Worm (Caenorhabditis elegans) whole organism, L2 larva: ENCODE data around the gene C06H5.6.

Experiments
- F13H6.1 ChIP-seq: sonication (generic microtip); optimal IDR thresholded peaks from 2 replicates; lab custom pipeline; 2016; ENCODE audit warnings: missing genetic modification characterization, missing compliant biosample characterization
- R02D3.7 ChIP-seq: fragments of 150-350 bp; optimal IDR thresholded peaks from 2 replicates; lab custom pipeline; 2014; ENCODE audit warnings: missing biosample characterization, missing genetic modification characterization
- Y55F3AM.14 ChIP-seq: fragments of 200-800 bp; sonication (Bioruptor generic); optimal IDR thresholded peaks from 2 replicates; lab custom pipeline; 2018; ENCODE audit warnings: mild to moderate bottlenecking, missing genetic modification characterization, missing compliant biosample characterization
- alr-1 ChIP-seq: fragments of 150-350 bp; optimal IDR thresholded peaks from 2 replicates; lab custom pipeline; 2014; ENCODE audit warnings: missing biosample characterization, missing genetic modification characterization
- aly-2 ChIP-seq: fragments of 150-350 bp; optimal IDR thresholded peaks from 2 replicates; lab custom pipeline; 2014; ENCODE audit warnings: missing biosample characterization, missing genetic modification characterization
- blmp-1 ChIP-seq: sonication (generic microtip); optimal IDR thresholded peaks from 2 replicates; lab custom pipeline; 2017; ENCODE audit warnings: missing genetic modification characterization, mild to moderate bottlenecking, missing compliant biosample characterization, antibody characterized with exemption, moderate library complexity; ENCODE audit not compliant: insufficient read depth
- ceh-82 ChIP-seq: fragments of 150-350 bp; optimal IDR thresholded peaks from 2 replicates; lab custom pipeline; 2014; ENCODE audit warnings: missing biosample characterization, missing genetic modification characterization
- crh-2 ChIP-seq: sonication (generic microtip); optimal IDR thresholded peaks from 2 replicates; lab custom pipeline; 2017; ENCODE audit warnings: missing biosample characterization, missing genetic modification characterization
- dmd-4 ChIP-seq: sonication (generic microtip); optimal IDR thresholded peaks from 2 replicates; lab custom pipeline; 2017; ENCODE audit warnings: missing biosample characterization, missing genetic modification characterization
- egl-27 ChIP-seq: sonication (generic microtip); optimal IDR thresholded peaks from 3 replicates; lab custom pipeline; 2017; ENCODE audit warnings: missing biosample characterization, missing genetic modification reagents, missing genetic modification characterization
- elt-3 ChIP-seq: sonication (generic microtip); optimal IDR thresholded peaks from 2 replicates; lab custom pipeline; 2017; ENCODE audit warnings: missing biosample characterization, missing genetic modification characterization
- fos-1 ChIP-seq: fragments of 150-350 bp; optimal IDR thresholded peaks from 2 replicates; lab custom pipeline; 2014; ENCODE audit warnings: missing biosample characterization, missing genetic modification characterization
- gmeb-1 ChIP-seq: fragments of 150-350 bp; optimal IDR thresholded peaks from 2 replicates; lab custom pipeline; 2014; ENCODE audit warnings: missing biosample characterization, missing genetic modification characterization
- lin-13 ChIP-seq: fragments of 150-350 bp; optimal IDR thresholded peaks from 2 replicates; lab custom pipeline; 2014; ENCODE audit warnings: missing biosample characterization, missing genetic modification reagents, missing genetic modification characterization
- mab-5 ChIP-seq: fragments of 150-350 bp; optimal IDR thresholded peaks from 2 replicates; lab custom pipeline; 2014; ENCODE audit warnings: missing biosample characterization, missing genetic modification characterization
- mbf-1 ChIP-seq: sonication (generic microtip); optimal IDR thresholded peaks from 2 replicates; lab custom pipeline; 2017; ENCODE audit warnings: missing biosample characterization, missing genetic modification characterization
- nhr-10 ChIP-seq: sonication (generic microtip); optimal IDR thresholded peaks from 2 replicates; lab custom pipeline; 2017; ENCODE audit warnings: missing biosample characterization, missing genetic modification characterization
- nhr-11 ChIP-seq: fragments of 150-350 bp; optimal IDR thresholded peaks from 2 replicates; lab custom pipeline; 2014; ENCODE audit warnings: missing biosample characterization, missing genetic modification characterization
- nhr-12 ChIP-seq: fragments of 150-350 bp; optimal IDR thresholded peaks from 2 replicates; lab custom pipeline; 2014; ENCODE audit warnings: missing biosample characterization, missing genetic modification characterization
- nhr-129 ChIP-seq: fragments of 150-350 bp; optimal IDR thresholded peaks from 2 replicates; lab custom pipeline; 2014; ENCODE audit warnings: missing biosample characterization, missing genetic modification characterization
- nhr-21 ChIP-seq: fragments of 150-350 bp; optimal IDR thresholded peaks from 2 replicates; lab custom pipeline; 2014; ENCODE audit warnings: missing biosample characterization, missing genetic modification characterization
- nhr-23 ChIP-seq: fragments of 150-350 bp; optimal IDR thresholded peaks from 2 replicates; lab custom pipeline; 2014; ENCODE audit warnings: missing biosample characterization, missing genetic modification reagents, missing genetic modification characterization
- nhr-77 ChIP-seq: fragments of 150-350 bp; optimal IDR thresholded peaks from 2 replicates; lab custom pipeline; 2014; ENCODE audit warnings: missing biosample characterization, missing genetic modification characterization
- peb-1 ChIP-seq: fragments of 150-350 bp; optimal IDR thresholded peaks from 2 replicates; lab custom pipeline; 2014; ENCODE audit warnings: missing biosample characterization, missing genetic modification characterization
- sem-4 ChIP-seq: fragments of 150-350 bp; optimal IDR thresholded peaks from 2 replicates; lab custom pipeline; 2014; ENCODE audit warnings: missing biosample characterization, missing genetic modification reagents, missing genetic modification characterization
- skn-1 ChIP-seq: sonication (generic microtip); optimal IDR thresholded peaks from 2 replicates; lab custom pipeline; 2017; ENCODE audit warnings: missing biosample characterization, missing genetic modification characterization
- sma-3 ChIP-seq: sonication (generic microtip); optimal IDR thresholded peaks from 2 replicates; lab custom pipeline; 2016; ENCODE audit warnings: missing genetic modification reagents, missing genetic modification characterization, missing compliant biosample characterization
- sma-9 ChIP-seq, 2 experiments: fragments of 150-350 bp in 1 of 2; sonication (generic microtip) in 1 of 2; optimal IDR thresholded peaks; 2 replicates each; lab custom pipeline; 2014 to 2016; ENCODE audit warnings: missing genetic modification characterization in 2 of 2, mild to moderate bottlenecking in 1 of 2, missing biosample characterization in 1 of 2, missing compliant biosample characterization in 1 of 2, missing genetic modification reagents in 1 of 2, moderate library complexity in 1 of 2
- snpc-4 ChIP-seq: fragments of 150-350 bp; optimal IDR thresholded peaks from 2 replicates; lab custom pipeline; 2014; ENCODE audit warnings: missing biosample characterization, missing genetic modification characterization
- unc-39 ChIP-seq: fragments of 150-350 bp; optimal IDR thresholded peaks from 2 replicates; lab custom pipeline; 2014; ENCODE audit warnings: missing biosample characterization, missing genetic modification characterization
- unc-55 ChIP-seq: fragments of 150-350 bp; sonication (generic microtip); optimal IDR thresholded peaks from 3 replicates; lab custom pipeline; 2014; ENCODE audit warnings: missing biosample characterization, missing genetic modification reagents, missing genetic modification characterization
- unc-62 ChIP-seq: fragments of 150-350 bp; optimal IDR thresholded peaks from 2 replicates; lab custom pipeline; 2014; ENCODE audit warnings: missing biosample characterization, missing genetic modification reagents, missing genetic modification characterization
- zag-1 ChIP-seq: fragments of 150-350 bp; optimal IDR thresholded peaks from 2 replicates; lab custom pipeline; 2014; ENCODE audit warnings: missing biosample characterization, missing genetic modification characterization
- ztf-1 ChIP-seq: fragments of 200-800 bp; sonication (Bioruptor generic); conservative IDR thresholded peaks from 2 replicates; pipeline ENCODE4 v1.3.6; 2022; ENCODE audit warnings: missing genetic modification characterization, missing compliant biosample characterization
- ztf-11 ChIP-seq: sonication (generic microtip); optimal IDR thresholded peaks from 2 replicates; lab custom pipeline; 2017; ENCODE audit warnings: missing biosample characterization, missing genetic modification characterization
- ztf-4 ChIP-seq: fragments of 150-350 bp; optimal IDR thresholded peaks from 2 replicates; lab custom pipeline; 2014; ENCODE audit warnings: missing biosample characterization, missing genetic modification characterization

C06H5.6 gene

ce11 chrV:17921423-17921822, 32.6 kb upstream of the C06H5.6 start, which contains the start of gene E01B7.2 (continued):
- peak; percentile 71 for TF ChIP-seq egl-27
- peak; percentile 18 for TF ChIP-seq blmp-1 (tag; lab: Kevin White, UChicago)
- TF ChIP-seq F13H6.1 (tag; lab: Kevin White, UChicago), result peak; percentile 65
- no peak for TF ChIP-seq Y55F3AM.14
- TF ChIP-seq skn-1 (tag; lab: Kevin White, UChicago), result peak; percentile 21
- TF ChIP-seq unc-39 (tag; lab: Kevin White, UChicago), result no peak
- no peak for TF ChIP-seq ztf-11 (tag; lab: Kevin White, UChicago)
- peak; percentile 65 for TF ChIP-seq mab-5
- peak; percentile 86 for TF ChIP-seq crh-2 (tag; lab: Kevin White, UChicago)
- no peak for TF ChIP-seq alr-1 (tag; lab: Kevin White, UChicago)
- TF ChIP-seq dmd-4 (tag; lab: Kevin White, UChicago), result no peak
- TF ChIP-seq elt-3, result no peak
- TF ChIP-seq sma-9 (GFP tag; optimal IDR thresholded peaks at IDR 0.05; lab: Kevin White, UChicago), result peak; percentile 76
- TF ChIP-seq sma-9 (tag; optimal IDR thresholded peaks at IDR 0.05; lab: Kevin White, UChicago), result no peak
- TF ChIP-seq nhr-129 (tag; lab: Kevin White, UChicago), result peak; percentile 49
- TF ChIP-seq nhr-10 (tag; lab: Kevin White, UChicago), result no peak
- TF ChIP-seq ztf-4, result no peak
- peak; percentile 39 for TF ChIP-seq R02D3.7 (tag; lab: Kevin White, UChicago)
- no peak for TF ChIP-seq nhr-23 (tag; lab: Kevin White, UChicago)
- TF ChIP-seq sem-4 (tag; lab: Kevin White, UChicago), result peak; percentile 64
- TF ChIP-seq zag-1 (tag; lab: Kevin White, UChicago), result no peak
- no peak for TF ChIP-seq unc-62 (GFP tag; lab: Kevin White, UChicago)
- TF ChIP-seq nhr-77 (tag; lab: Kevin White, UChicago), result no peak
- TF ChIP-seq ztf-1 (GFP tag; lab: Robert Waterston, UW), result no peak
- no peak for TF ChIP-seq nhr-12 (tag; lab: Kevin White, UChicago)
- peak; percentile 99 for TF ChIP-seq gmeb-1 (tag; lab: Kevin White, UChicago)
- TF ChIP-seq aly-2 (tag; lab: Kevin White, UChicago), result no peak

ce11 chrV:17918726-17919125, 29.9 kb upstream of the C06H5.6 start, which contains the start of gene C06H5.8:
Gene C06H5.8 (plus strand): TSS chrV:17919026.
- TF ChIP-seq blmp-1 (tag; lab: Kevin White, UChicago) (no peak), unc-39 (tag; lab: Kevin White, UChicago) (no peak), fos-1 (tag; lab: Kevin White, UChicago) (no peak), snpc-4 (tag; lab: Kevin White, UChicago) (no peak), alr-1 (tag; lab: Kevin White, UChicago) (no peak), unc-55 (GFP tag; lab: Kevin White, UChicago) (no peak), R02D3.7 (tag; lab: Kevin White, UChicago) (no peak), lin-13 (GFP tag; lab: Kevin White, UChicago) (no peak), nhr-129 (tag; lab: Kevin White, UChicago) (no peak), sma-9 (GFP tag; optimal IDR thresholded peaks at IDR 0.05; lab: Kevin White, UChicago) (no peak), sma-9 (tag; optimal IDR thresholded peaks at IDR 0.05; lab: Kevin White, UChicago) (no peak), nhr-12 (tag; lab: Kevin White, UChicago) (no peak)
- TF ChIP-seq, all 48 proteins: peak for 0

DNA sequence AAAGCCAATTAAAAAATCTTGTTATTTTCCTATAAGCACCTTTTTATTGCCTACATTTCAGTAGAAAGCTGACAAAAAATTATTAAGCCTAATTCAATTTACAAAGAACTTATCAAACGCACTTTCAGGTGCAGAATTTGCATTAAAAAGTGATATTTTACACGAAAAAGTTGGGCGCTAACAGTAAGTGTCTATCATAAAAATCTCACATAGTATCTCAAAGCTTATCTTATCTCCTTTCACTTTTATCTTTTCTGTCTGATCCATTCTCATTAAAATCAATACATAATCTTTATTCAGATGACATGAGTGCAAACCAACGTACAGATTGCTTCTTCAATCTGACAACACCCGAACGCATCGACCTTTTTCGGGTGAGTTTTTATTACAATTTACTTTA, 21.2 kb upstream of the C06H5.6 start, which contains the start of gene dcar-1:
Gene dcar-1 (plus strand): TSS at position 301 of the 400 bp plus-strand sequence.
- no peak for TF ChIP-seq sma-9 (GFP tag; optimal IDR thresholded peaks at IDR 0.05; lab: Kevin White, UChicago)
- no peak for TF ChIP-seq sma-9 (tag; optimal IDR thresholded peaks at IDR 0.05; lab: Kevin White, UChicago)
- no peak for TF ChIP-seq ceh-82 (tag; lab: Kevin White, UChicago)
- TF ChIP-seq peb-1 (tag; lab: Kevin White, UChicago), result no peak
- TF ChIP-seq snpc-4 (tag; lab: Kevin White, UChicago), result no peak
- TF ChIP-seq Y55F3AM.14, result no peak
- no peak for TF ChIP-seq ztf-1 (GFP tag; lab: Robert Waterston, UW)
- TF ChIP-seq nhr-10 (tag; lab: Kevin White, UChicago), result no peak
- TF ChIP-seq blmp-1 (tag; lab: Kevin White, UChicago), result no peak
- no peak for TF ChIP-seq dmd-4 (tag; lab: Kevin White, UChicago)
- TF ChIP-seq nhr-21 (tag; lab: Kevin White, UChicago), result no peak
- no peak for TF ChIP-seq mab-5
- no peak for TF ChIP-seq nhr-11
- TF ChIP-seq nhr-12 (tag; lab: Kevin White, UChicago), result no peak
- no peak for TF ChIP-seq nhr-129 (tag; lab: Kevin White, UChicago)
- no peak for TF ChIP-seq sma-3
- TF ChIP-seq elt-3, result no peak
- TF ChIP-seq mbf-1 (tag; lab: Kevin White, UChicago), result no peak
- no peak for TF ChIP-seq ztf-4
